Worm (Caenorhabditis elegans): Measurements from ENCODE around the gene grl-19.

The grl-19 gene

DNA sequence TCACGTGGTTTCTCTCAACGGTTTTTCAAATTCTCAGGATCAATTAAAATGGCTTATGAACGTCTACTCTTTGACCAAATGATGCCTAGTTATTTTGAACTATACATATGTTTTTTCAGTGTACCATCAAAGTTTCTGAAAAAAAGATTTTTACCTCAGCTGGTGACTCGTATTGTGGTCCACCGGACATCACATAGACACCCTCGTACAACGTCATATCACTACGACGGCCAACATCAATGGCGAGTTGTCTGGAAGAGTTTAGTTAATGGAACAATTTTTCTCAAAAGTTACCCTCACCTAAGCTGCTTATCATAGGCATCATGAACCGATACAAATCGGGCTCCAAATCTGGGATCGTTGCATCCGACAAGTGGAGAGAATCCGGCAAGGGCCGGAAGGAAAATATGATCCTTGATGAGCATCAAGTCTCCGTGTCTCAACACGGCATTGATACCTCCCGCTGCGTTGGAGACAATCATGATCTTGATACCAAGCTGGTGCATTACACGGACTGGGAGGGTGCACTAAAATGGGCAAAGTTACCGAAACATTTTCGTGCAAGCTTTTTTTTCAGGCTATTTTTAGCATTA, 40.9 kb upstream of the grl-19 start:
- TF ChIP-seq dmd-9 (GFP tag; IDR thresholded peaks at IDR 0.05): no peak
- no peak for TF ChIP-seq tag-97 (GFP tag; IDR thresholded peaks at IDR 0.05)
- no peak for TF ChIP-seq ceh-62 (tag; optimal IDR thresholded peaks at IDR 0.05)
- TF ChIP-seq aha-1 (tag): peak; percentile 95
- TF ChIP-seq ZK337.2 (GFP tag; IDR thresholded peaks at IDR 0.05): no peak
- TF ChIP-seq cey-2 (tag; optimal IDR thresholded peaks at IDR 0.05; ENCODE audit: borderline replicate concordance, insufficient read depth): no peak
- no peak for TF ChIP-seq Y105C5A.15 (GFP tag; IDR thresholded peaks at IDR 0.05)
- TF ChIP-seq unc-62 (GFP tag; optimal IDR thresholded peaks at IDR 0.05 in 1 of 2): peak in 1 of 2 experiments; percentile 37
- TF ChIP-seq unc-62 (tag; optimal IDR thresholded peaks at IDR 0.05): no peak
- no peak for TF ChIP-seq nhr-6 (tag; optimal IDR thresholded peaks at IDR 0.05)
- TF ChIP-seq egl-27 (tag; optimal IDR thresholded peaks at IDR 0.05): no peak
- no peak for TF ChIP-seq spr-3 (GFP tag; optimal IDR thresholded peaks at IDR 0.05)

DNA sequence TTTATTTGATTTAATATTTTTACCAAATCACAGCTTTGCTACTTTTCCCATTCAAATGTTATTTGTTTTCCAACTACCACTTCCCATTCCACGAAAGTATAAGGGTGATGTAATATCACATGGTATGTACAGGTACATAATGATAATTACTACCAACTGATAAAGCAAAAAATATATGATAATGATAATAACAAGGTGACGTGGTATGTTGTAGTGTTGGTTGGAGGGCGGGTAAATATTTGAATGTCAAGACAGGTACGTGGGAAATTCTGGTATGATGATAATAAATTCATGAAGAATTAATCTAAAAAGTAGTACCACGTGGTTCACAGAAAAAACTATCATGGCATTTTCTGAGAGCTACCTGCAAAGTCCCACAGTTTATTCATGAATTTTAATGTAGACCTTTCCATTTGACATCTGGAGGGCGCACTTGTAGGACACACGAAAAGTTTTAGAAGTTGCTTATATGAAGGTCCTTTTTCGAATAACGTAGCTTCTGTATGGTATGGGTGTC, 39.6 kb upstream of the grl-19 start:
- TF ChIP-seq Y105C5A.15 (GFP tag; IDR thresholded peaks at IDR 0.05) (no peak), fos-1 (tag; optimal IDR thresholded peaks at IDR 0.05) (peak; percentile 83), ces-1 (GFP tag; optimal IDR thresholded peaks at IDR 0.05) (no peak), R02D3.7 (tag; optimal IDR thresholded peaks at IDR 0.05) (no peak), jun-1 (tag; optimal IDR thresholded peaks at IDR 0.05) (peak; percentile 36), nhr-25 (tag; optimal IDR thresholded peaks at IDR 0.05; ENCODE audit: borderline replicate concordance, insufficient read depth) (no peak), lsy-2 (tag; optimal IDR thresholded peaks at IDR 0.05) (peak in 1 of 2 experiments; percentile 13), aha-1 (tag) (peak; percentile 56), mxl-2 (GFP tag; conservative IDR thresholded peaks at IDR 0.05) (no peak), nhr-28 (tag; optimal IDR thresholded peaks at IDR 0.05) (peak; percentile 96), daf-12 (tag; optimal IDR thresholded peaks at IDR 0.05) (no peak), hif-1 (tag; optimal IDR thresholded peaks at IDR 0.05) (peak in 1 of 2 experiments; percentile 28), nhr-102 (tag; optimal IDR thresholded peaks at IDR 0.05) (peak; percentile 83), lim-7 (GFP tag; IDR thresholded peaks at IDR 0.05) (no peak), zfp-3 (GFP tag; conservative IDR thresholded peaks at IDR 0.05) (peak; percentile 65; the same call in 1 of the 2 replicates), nhr-48 (tag; optimal IDR thresholded peaks at IDR 0.05) (peak; percentile 71), hlh-11 (tag; optimal IDR thresholded peaks at IDR 0.05) (peak; percentile 84), ztf-7 (tag; optimal IDR thresholded peaks at IDR 0.05) (peak; percentile 52), php-3 (GFP tag; IDR thresholded peaks at IDR 0.05) (peak; percentile 70), nhr-77 (tag; optimal IDR thresholded peaks at IDR 0.05) (peak; percentile 33), ceh-62 (tag; optimal IDR thresholded peaks at IDR 0.05) (no peak), dmd-6 (GFP tag; IDR thresholded peaks at IDR 0.05) (peak; percentile 74), rbr-2 (tag; optimal IDR thresholded peaks at IDR 0.05) (no peak), lin-38 (GFP tag; IDR thresholded peaks at IDR 0.05) (0 out of 2 replicates have a peak, but pooled peaks have one; percentile 30), mep-1 (tag; optimal IDR thresholded peaks at IDR 0.05) (peak; percentile 63), T20F7.1 (GFP tag; optimal IDR thresholded peaks at IDR 0.05) (peak; percentile 48), egl-43 (GFP tag; IDR thresholded peaks at IDR 0.05) (no peak), spr-1 (tag; optimal IDR thresholded peaks at IDR 0.05) (peak; percentile 57), nhr-41 (GFP tag; IDR thresholded peaks at IDR 0.05) (no peak), lin-1 (GFP tag; IDR thresholded peaks at IDR 0.05) (peak; percentile 23; the same call in 1 of the 2 replicates), mdl-1 (tag; optimal IDR thresholded peaks at IDR 0.05) (peak in 1 of 2 experiments; percentile 71), nhr-42 (GFP tag; IDR thresholded peaks at IDR 0.05) (0 out of 2 replicates have a peak, but pooled peaks have one; percentile 37), mxl-3 (GFP tag; optimal IDR thresholded peaks at IDR 0.05) (peak; percentile 60), daf-16 (GFP tag; optimal IDR thresholded peaks at IDR 0.05) (peak in 1 of 2 experiments; percentile 47), daf-16 (tag; optimal IDR thresholded peaks at IDR 0.05) (peak; percentile 98), mes-2 (tag; optimal IDR thresholded peaks at IDR 0.05; ENCODE audit: poor library complexity, severe bottlenecking) (peak; percentile 36), dve-1 (tag; optimal IDR thresholded peaks at IDR 0.05; ENCODE audit: insufficient read depth) (peak; percentile 91), zip-2 (tag; optimal IDR thresholded peaks at IDR 0.05) (peak; percentile 58), nhr-6 (tag; optimal IDR thresholded peaks at IDR 0.05) (peak; percentile 34), hlh-30 (tag; optimal IDR thresholded peaks at IDR 0.05; ENCODE audit: insufficient read depth) (peak; percentile 64)
